Worm (Caenorhabditis elegans) whole organism, L4 larva: ENCODE measurements around the gene M04C3.1.
A peak's percentile ranks its signal among the peaks of the same experiment; 100 is the strongest.

Experiments used
- D1046.2 ChIP-seq: fragments of 200-800 bp; sonication (Bioruptor generic); IDR thresholded peaks from 2 replicates; pipeline ENCODE4 v1.3.6; 2022; ENCODE audit warnings: missing genetic modification characterization, missing compliant biosample characterization
- F44E2.7 ChIP-seq: fragments of 200-800 bp; sonication (Bioruptor generic); IDR thresholded peaks from 2 replicates; pipeline ENCODE4 v2.1.2; 2022; ENCODE audit warnings: missing genetic modification characterization, missing compliant biosample characterization
- Y48G9A.11 ChIP-seq: fragments of 200-800 bp; sonication (Bioruptor generic); IDR thresholded peaks from 2 replicates; pipeline ENCODE4 v1.3.6; 2022; ENCODE audit warnings: missing genetic modification reagents, missing genetic modification characterization, missing compliant biosample characterization
- ZK546.5 ChIP-seq, 2 experiments: sonication (generic microtip); optimal IDR thresholded peaks; 2 replicates each; lab custom pipeline; 2017; ENCODE audit warnings: missing biosample characterization in 2 of 2, missing genetic modification characterization in 2 of 2
- aly-2 ChIP-seq: sonication (generic microtip); optimal IDR thresholded peaks from 2 replicates; lab custom pipeline; 2018; ENCODE audit warnings: missing biosample characterization, missing genetic modification characterization
- ceh-20 ChIP-seq: fragments of 200-800 bp; sonication (Bioruptor generic); IDR thresholded peaks from 2 replicates; pipeline ENCODE4 v1.3.6; 2022; ENCODE audit warnings: missing genetic modification reagents, missing genetic modification characterization, missing compliant biosample characterization
- ceh-28 ChIP-seq: fragments of 150-350 bp; optimal IDR thresholded peaks from 2 replicates; lab custom pipeline; 2014; ENCODE audit warnings: missing biosample characterization, missing genetic modification reagents, missing genetic modification characterization
- ceh-82 ChIP-seq: sonication (generic microtip); optimal IDR thresholded peaks from 2 replicates; lab custom pipeline; 2017; ENCODE audit warnings: missing biosample characterization, missing genetic modification characterization
- cey-2 ChIP-seq: sonication (generic microtip); optimal IDR thresholded peaks from 3 replicates; lab custom pipeline; 2017; ENCODE audit warnings: missing genetic modification characterization, mild to moderate bottlenecking, missing compliant biosample characterization, antibody characterized with exemption, borderline replicate concordance; ENCODE audit not compliant: insufficient read depth
- ctbp-1 ChIP-seq: fragments of 200-800 bp; sonication (Bioruptor generic); IDR thresholded peaks from 2 replicates; pipeline ENCODE4 v1.3.6; 2022; ENCODE audit warnings: missing genetic modification reagents, missing genetic modification characterization, missing compliant biosample characterization
- daf-12 ChIP-seq: fragments of 150-350 bp; optimal IDR thresholded peaks from 2 replicates; lab custom pipeline; 2014; ENCODE audit warnings: missing biosample characterization, missing genetic modification reagents, missing genetic modification characterization
- dmd-8 ChIP-seq: fragments of 200-800 bp; sonication (Bioruptor generic); IDR thresholded peaks from 2 replicates; pipeline ENCODE4 v1.3.6; 2022; ENCODE audit warnings: missing genetic modification characterization, missing compliant biosample characterization
- dve-1 ChIP-seq: sonication (generic microtip); optimal IDR thresholded peaks from 2 replicates; lab custom pipeline; 2017; ENCODE audit warnings: antibody characterized with exemption, mild to moderate bottlenecking, missing genetic modification characterization, missing compliant biosample characterization; ENCODE audit not compliant: insufficient read depth
- egl-27 ChIP-seq: sonication (generic microtip); optimal IDR thresholded peaks from 3 replicates; lab custom pipeline; 2017; ENCODE audit warnings: missing biosample characterization, missing genetic modification reagents, missing genetic modification characterization
- fkh-10 ChIP-seq: fragments of 150-350 bp; optimal IDR thresholded peaks from 2 replicates; lab custom pipeline; 2014; ENCODE audit warnings: missing biosample characterization, missing genetic modification reagents, missing genetic modification characterization
- hlh-30 ChIP-seq: sonication (generic microtip); optimal IDR thresholded peaks from 2 replicates; lab custom pipeline; 2017; ENCODE audit warnings: antibody characterized with exemption, mild to moderate bottlenecking, missing genetic modification characterization, missing compliant biosample characterization; ENCODE audit not compliant: insufficient read depth
- hmg-1.1 ChIP-seq: fragments of 200-800 bp; sonication (Bioruptor generic); IDR thresholded peaks from 2 replicates; pipeline ENCODE4 v1.3.6; 2022; ENCODE audit warnings: missing genetic modification reagents, missing genetic modification characterization, missing compliant biosample characterization
- lin-29 ChIP-seq: fragments of 200-800 bp; sonication (Bioruptor generic); IDR thresholded peaks from 2 replicates; pipeline ENCODE4 v1.3.6; 2022; ENCODE audit warnings: missing genetic modification reagents, missing genetic modification characterization, missing compliant biosample characterization
- lin-38 ChIP-seq: fragments of 200-800 bp; sonication (Bioruptor generic); IDR thresholded peaks from 2 replicates; pipeline ENCODE4 v1.3.6; 2022; ENCODE audit warnings: missing genetic modification reagents, missing genetic modification characterization, missing compliant biosample characterization
- madf-5 ChIP-seq, 2 experiments: fragments of 200-800 bp; sonication (Bioruptor generic); IDR thresholded peaks; 2 replicates each; pipeline ENCODE4 v1.3.6; 2022; ENCODE audit warnings: missing compliant biosample characterization in 2 of 2, missing genetic modification characterization in 2 of 2
- mes-2 ChIP-seq: sonication (generic microtip); optimal IDR thresholded peaks from 2 replicates; lab custom pipeline; 2016; ENCODE audit warnings: missing genotype, mild to moderate bottlenecking, missing genetic modification characterization, missing compliant biosample characterization; ENCODE audit not compliant: poor library complexity, severe bottlenecking
- mxl-2 ChIP-seq: fragments of 200-800 bp; sonication (Bioruptor generic); conservative IDR thresholded peaks from 2 replicates; pipeline ENCODE4 v1.3.6; 2022; ENCODE audit warnings: missing genetic modification reagents, missing genetic modification characterization, missing compliant biosample characterization
- nhr-10 ChIP-seq: fragments of 150-350 bp; optimal IDR thresholded peaks from 2 replicates; lab custom pipeline; 2014; ENCODE audit warnings: missing biosample characterization, missing genetic modification characterization
- nhr-111 ChIP-seq: fragments of 200-800 bp; sonication (Bioruptor generic); optimal IDR thresholded peaks from 2 replicates; lab custom pipeline; 2018; ENCODE audit warnings: mild to moderate bottlenecking, missing genetic modification characterization, missing compliant biosample characterization
- nhr-25 ChIP-seq: sonication (generic microtip); optimal IDR thresholded peaks from 2 replicates; lab custom pipeline; 2017; ENCODE audit warnings: missing genetic modification characterization, mild to moderate bottlenecking, missing compliant biosample characterization, antibody characterized with exemption, moderate library complexity, borderline replicate concordance; ENCODE audit not compliant: insufficient read depth
- php-3 ChIP-seq: fragments of 200-800 bp; sonication (Bioruptor generic); IDR thresholded peaks from 2 replicates; pipeline ENCODE4 v1.3.6; 2022; ENCODE audit warnings: missing genetic modification reagents, missing genetic modification characterization, missing compliant biosample characterization
- set-16 ChIP-seq: fragments of 200-800 bp; sonication (Bioruptor generic); IDR thresholded peaks from 2 replicates; pipeline ENCODE4 v1.3.6; 2022; ENCODE audit warnings: missing genetic modification reagents, missing genetic modification characterization, missing compliant biosample characterization
- tra-1 ChIP-seq: fragments of 200-800 bp; sonication (Bioruptor generic); IDR thresholded peaks from 2 replicates; pipeline ENCODE4 v1.3.6; 2022; ENCODE audit warnings: missing genetic modification reagents, missing genetic modification characterization, missing compliant biosample characterization
- unc-130 ChIP-seq: sonication (generic microtip); optimal IDR thresholded peaks from 2 replicates; lab custom pipeline; 2016; ENCODE audit warnings: missing genetic modification reagents, missing genetic modification characterization, missing compliant biosample characterization
- unc-62 ChIP-seq, 3 experiments: fragments of 150-350 bp in 1 of 3; sonication (generic microtip); optimal IDR thresholded peaks in 2 of 3; peaks in 1 of 3; 1 replicate in 1 of 3; 2 replicates in 2 of 3; lab custom pipeline; 2014 to 2017; ENCODE audit warnings: missing biosample characterization in 3 of 3, missing genetic modification characterization in 3 of 3, missing genetic modification reagents in 3 of 3, missing genotype in 1 of 3
- zip-11 ChIP-seq: fragments of 200-800 bp; sonication (Bioruptor generic); IDR thresholded peaks from 2 replicates; pipeline ENCODE4 v1.3.6; 2022; ENCODE audit warnings: missing genetic modification characterization, missing compliant biosample characterization
- zip-2 ChIP-seq: fragments of 150-350 bp; optimal IDR thresholded peaks from 2 replicates; lab custom pipeline; 2014; ENCODE audit warnings: missing biosample characterization, missing genetic modification characterization

M04C3.1 gene

DNA sequence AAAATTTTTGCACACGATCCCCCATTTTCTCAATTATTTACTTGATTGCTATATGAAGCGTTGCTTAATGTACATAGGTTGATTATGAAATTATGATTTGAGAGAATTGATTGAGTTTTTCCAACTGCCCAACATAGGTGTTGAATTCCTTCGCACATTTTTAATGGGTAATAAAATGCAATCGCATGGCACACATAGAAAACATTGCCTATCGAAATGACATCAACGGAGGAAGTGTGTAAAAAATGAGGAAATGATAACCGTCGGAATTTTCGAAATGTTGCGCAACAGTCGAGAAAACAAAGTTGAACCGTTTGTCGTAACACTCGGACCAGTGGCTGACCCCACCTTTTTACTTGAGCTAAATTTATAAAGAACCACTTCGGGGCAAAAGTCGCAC is 46.1 kb downstream of the M04C3.1 start:
- peak; percentile 3 for TF ChIP-seq zip-2 (tag; lab: Kevin White, UChicago)
- TF ChIP-seq php-3 (GFP tag; lab: Robert Waterston, UW) = peak; percentile 92

- no peak for TF ChIP-seq cey-2 (tag; lab: Kevin White, UChicago)
- TF ChIP-seq mxl-2 (GFP tag; lab: Robert Waterston, UW) = no peak
- TF ChIP-seq nhr-25 (tag; lab: Kevin White, UChicago) = no peak
- no peak for TF ChIP-seq egl-27 (tag; lab: Kevin White, UChicago)
- TF ChIP-seq, all 104 proteins: peak for 0
Observed at ce11 chrV:19398882-19399281, 46.5 kb downstream of the M04C3.1 start, which contains the start of gene C25F9.13. TSS of gene C25F9.13 (minus strand) at chrV:19398982.

- no peak for TF ChIP-seq nhr-111
- no peak for TF ChIP-seq Y48G9A.11 (GFP tag; lab: Robert Waterston, UW)
- no peak for TF ChIP-seq ceh-20 (GFP tag; lab: Robert Waterston, UW)
- no peak for TF ChIP-seq zip-11
- no peak for TF ChIP-seq D1046.2
- no peak for TF ChIP-seq set-16 (GFP tag; lab: Robert Waterston, UW)
- TF ChIP-seq hmg-1.1 (GFP tag; lab: Robert Waterston, UW) = no peak
- TF ChIP-seq fkh-10 (GFP tag; lab: Kevin White, UChicago) = no peak
- no peak for TF ChIP-seq ctbp-1 (GFP tag; lab: Robert Waterston, UW)
- TF ChIP-seq cey-2 (tag; lab: Kevin White, UChicago) = no peak
- no peak for TF ChIP-seq unc-130 (GFP tag; lab: Kevin White, UChicago)
- TF ChIP-seq lin-29 (GFP tag; lab: Robert Waterston, UW) = no peak
- no peak for TF ChIP-seq php-3 (GFP tag; lab: Robert Waterston, UW)
- TF ChIP-seq daf-12 (tag; lab: Kevin White, UChicago) = no peak
- no peak for TF ChIP-seq nhr-10 (tag; lab: Kevin White, UChicago)
Observed at ce11 chrV:19398396-19398795, 47.0 kb downstream of the M04C3.1 start.

DNA sequence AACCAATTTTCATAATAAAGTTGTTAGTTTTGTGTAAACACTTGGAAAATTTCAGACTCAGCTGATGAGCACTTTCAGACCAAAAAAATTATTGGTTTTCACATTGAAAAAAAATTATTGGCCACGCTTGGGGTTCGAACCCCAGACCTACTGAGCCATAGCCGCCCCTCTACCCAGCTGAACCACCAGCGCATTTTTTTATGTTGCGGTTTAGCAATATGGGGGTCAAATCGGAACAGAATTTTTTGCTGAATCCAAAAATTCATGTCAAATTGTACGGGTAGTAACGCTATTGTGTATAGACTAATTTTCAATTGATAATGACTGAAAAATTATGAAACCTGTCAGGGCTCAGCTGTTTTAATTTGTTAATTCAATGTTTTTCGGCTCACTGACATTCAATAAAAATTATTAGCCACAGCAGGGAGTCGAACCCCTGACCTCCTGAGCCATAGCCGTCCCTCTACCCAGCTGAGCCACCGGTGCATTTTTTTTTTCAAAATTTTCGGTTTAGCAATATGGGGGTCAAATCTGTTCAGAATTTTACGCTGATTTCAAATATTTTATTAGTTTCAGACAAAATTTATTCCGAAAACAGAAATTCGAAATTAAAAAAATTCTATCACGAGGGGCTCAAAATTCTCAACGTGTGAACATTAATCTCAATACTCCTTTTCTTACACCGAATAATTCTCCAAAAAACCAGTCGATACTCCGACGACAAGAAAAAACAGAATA is 48.7 kb downstream of the M04C3.1 start:
- TF ChIP-seq unc-62 (GFP tag; optimal IDR thresholded peaks at IDR 0.05 in 1 of 2; lab: Kevin White, UChicago) (peak in 1 of 2 experiments; percentile 62), unc-62 (tag; optimal IDR thresholded peaks at IDR 0.05; lab: Kevin White, UChicago) (no peak), ceh-28 (tag; lab: Kevin White, UChicago) (no peak), ZK546.5 (tag; optimal IDR thresholded peaks at IDR 0.05; lab: Kevin White, UChicago) (no peak), madf-5 (GFP tag; IDR thresholded peaks at IDR 0.05; lab: Robert Waterston, UW) (no peak), dve-1 (no peak), aly-2 (tag; lab: Kevin White, UChicago) (no peak), cey-2 (tag; lab: Kevin White, UChicago) (no peak), lin-38 (GFP tag; lab: Robert Waterston, UW) (0 out of 2 replicates have a peak, but pooled peaks have one; percentile 34), mes-2 (no peak), fkh-10 (GFP tag; lab: Kevin White, UChicago) (no peak)

DNA sequence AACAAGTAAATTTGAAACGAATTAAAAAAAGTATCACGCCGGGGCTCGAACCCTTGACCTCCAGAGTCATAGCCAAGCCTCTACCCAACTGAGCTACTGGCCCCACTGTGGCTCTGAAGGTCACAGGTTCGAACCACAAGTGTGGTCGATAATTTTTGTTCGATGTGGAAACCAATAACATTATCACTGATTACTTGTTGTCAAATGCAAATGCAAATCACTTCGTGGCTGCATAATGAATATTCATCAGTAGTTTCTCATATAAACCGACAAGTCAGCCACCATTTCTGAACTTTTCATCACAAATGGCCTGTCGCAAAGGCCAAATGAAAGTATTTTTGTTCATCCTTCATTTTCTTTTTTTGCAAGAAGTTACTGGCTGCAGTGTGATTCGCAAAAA is 50.7 kb downstream of the M04C3.1 start, which contains the start of gene C25F9.8:
TSS of gene C25F9.8 (plus strand) at position 301 of the 400 bp plus-strand sequence.
- TF ChIP-seq tra-1 (no peak), hlh-30 (tag; lab: Kevin White, UChicago) (no peak), dmd-8 (GFP tag; lab: Robert Waterston, UW) (no peak), ceh-82 (tag; lab: Kevin White, UChicago) (no peak), F44E2.7 (GFP tag; lab: Robert Waterston, UW) (no peak)
